Fruit fly (Drosophila melanogaster) S2 (cell line): ENCODE data around the gene fal.

Experiments
- CG8478 ChIP-seq: fragments of >200 bp; optimal IDR thresholded peaks from 2 replicates; lab custom pipeline; 2018
- CTCF ChIP-seq, 2 experiments: fragments of >200 bp; optimal IDR thresholded peaks; 2 replicates each; lab custom pipeline; 2018

Gene fal

DNA sequence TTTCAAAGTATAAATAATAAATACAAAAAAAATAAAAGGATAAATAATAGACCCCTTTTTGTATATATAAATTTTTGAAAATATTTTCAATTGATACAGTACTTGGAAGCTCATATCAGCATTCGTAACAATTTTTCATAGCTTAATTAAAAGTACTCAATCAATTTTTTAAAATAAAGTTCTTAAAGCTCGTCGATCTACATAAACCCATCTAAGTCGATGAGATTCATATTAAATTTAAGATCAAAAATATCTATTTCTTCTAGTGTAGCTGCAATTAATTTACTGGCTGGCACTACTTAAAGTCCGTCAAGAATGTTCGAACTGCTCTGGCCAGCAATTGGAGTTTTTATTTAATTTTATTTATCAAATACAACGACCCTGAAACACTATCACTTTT lies 42.3 kb downstream of the fal start:
- TF ChIP-seq CG8478 (lab: Kevin White, UChicago) (no peak), CTCF (optimal IDR thresholded peaks at IDR 0.05; lab: Kevin White, UChicago) (no peak)

DNA sequence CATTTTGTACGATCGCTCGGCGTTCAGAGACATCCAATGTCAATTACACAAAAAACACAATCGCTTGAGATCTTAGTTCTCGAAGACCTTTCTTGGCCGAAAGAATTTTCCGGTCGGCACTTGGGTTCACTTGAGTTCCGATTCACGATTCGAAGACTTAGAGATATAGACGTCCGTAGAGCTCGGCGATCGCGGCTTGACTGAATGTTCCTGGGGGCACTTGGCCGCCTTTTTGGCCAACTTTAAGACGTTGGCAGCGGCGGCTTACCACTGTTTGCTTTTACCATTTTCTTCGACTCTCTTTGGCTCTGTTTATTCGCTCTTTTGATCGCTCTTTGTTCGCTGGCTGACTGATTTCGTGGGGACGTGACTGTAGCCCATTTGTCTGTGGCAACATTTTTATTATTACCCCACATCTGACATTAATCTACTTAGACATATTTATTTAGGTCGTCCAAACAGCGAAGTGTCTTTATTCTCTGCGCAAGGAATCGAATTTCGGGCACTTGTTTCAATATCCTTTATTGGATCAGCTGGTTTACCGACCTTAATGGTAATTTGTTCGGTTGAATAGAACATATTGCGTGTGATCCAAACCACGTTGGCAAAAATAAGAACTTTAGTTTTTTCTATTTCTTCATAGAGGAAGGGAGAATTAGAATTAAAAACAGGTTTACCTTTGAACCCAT lies 43.2 kb downstream of the fal start, which contains the start of gene pip:
pip (minus strand) TSS at position 212 of the 689 bp plus-strand sequence.
- TF ChIP-seq CG8478 (lab: Kevin White, UChicago) (no peak), CTCF (optimal IDR thresholded peaks at IDR 0.05; lab: Kevin White, UChicago) (no peak)

dm6 chr3L:19338234-19338633 lies 43.9 kb downstream of the fal start:
- TF ChIP-seq CG8478 (lab: Kevin White, UChicago) (no peak), CTCF (optimal IDR thresholded peaks at IDR 0.05; lab: Kevin White, UChicago) (no peak)

- TF ChIP-seq CTCF (optimal IDR thresholded peaks at IDR 0.05; lab: Kevin White, UChicago) (no peak), CG8478 (lab: Kevin White, UChicago) (no peak)
Measured at dm6 chr3L:19340516-19340915, 46.2 kb downstream of the fal start.
